Fruit fly (Drosophila melanogaster): ENCODE data around the gene SelT.

DNA sequence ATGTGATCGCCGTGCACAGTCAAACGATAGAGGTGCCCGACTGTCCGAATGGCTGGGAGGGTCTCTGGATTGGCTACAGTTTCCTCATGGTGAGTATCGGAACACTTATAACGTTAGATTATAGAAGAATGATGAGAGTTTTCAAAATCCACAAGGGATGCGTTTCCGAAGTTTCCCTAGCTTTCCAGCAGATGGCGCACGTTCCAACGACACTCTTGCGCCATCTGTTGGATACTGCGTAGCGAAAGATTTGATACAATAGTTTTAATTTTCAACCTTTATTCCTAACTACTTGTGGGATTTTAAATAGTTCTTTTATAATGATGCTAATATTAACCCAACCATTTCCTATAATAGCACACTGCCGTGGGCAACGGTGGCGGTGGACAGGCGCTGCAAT lies 25.4 kb downstream of the SelT start:
- no peak for TF ChIP-seq CG11902 (GFP tag; optimal IDR thresholded peaks at IDR 0.05)
- TF ChIP-seq CG10631 (GFP tag; optimal IDR thresholded peaks at IDR 0.05): no peak
- TF ChIP-seq Sox102F (GFP tag; optimal IDR thresholded peaks at IDR 0.05): no peak
- no peak for TF ChIP-seq Hr39 (GFP tag; optimal IDR thresholded peaks at IDR 0.05)
- TF ChIP-seq fd59A (GFP tag; optimal IDR thresholded peaks at IDR 0.05): no peak
- TF ChIP-seq eg (GFP tag; IDR thresholded peaks at IDR 0.05): no peak
- no peak for TF ChIP-seq CG16779 (tag; optimal IDR thresholded peaks at IDR 0.05)
- TF ChIP-seq ss (GFP tag; optimal IDR thresholded peaks at IDR 0.05): no peak
- TF ChIP-seq Lpt (GFP tag; optimal IDR thresholded peaks at IDR 0.05): no peak
- TF ChIP-seq esn (GFP tag; optimal IDR thresholded peaks at IDR 0.05): no peak

Data from whole organism, prepupa.